Fruit fly (Drosophila melanogaster) whole organism, embryonic: Measurements from ENCODE around the gene CG34183.
A peak's percentile ranks its signal among the peaks of the same experiment; 100 is the strongest.

ENCODE experiments used
- B-H1 ChIP-seq: fragments of 200-800 bp; sonication (Bioruptor generic); IDR thresholded peaks from 3 replicates; pipeline ENCODE4 v1.3.6; 2022; ENCODE audit warnings: missing biosample characterization, missing genetic modification characterization
- BEAF-32 ChIP-seq: fragments of 200-800 bp; sonication (Bioruptor generic); optimal IDR thresholded peaks from 3 replicates; lab custom pipeline; 2017; ENCODE audit warnings: missing biosample characterization, missing genetic modification characterization, mild to moderate bottlenecking, moderate library complexity, missing genetic modification reagents
- BtbVII ChIP-seq: fragments of 200-800 bp; sonication (Bioruptor generic); optimal IDR thresholded peaks from 3 replicates; lab custom pipeline; 2017; ENCODE audit warnings: missing biosample characterization, mild to moderate bottlenecking, missing genetic modification characterization
- CG10431 ChIP-seq: fragments of 200-800 bp; sonication (Bioruptor generic); optimal IDR thresholded peaks from 3 replicates; lab custom pipeline; 2018; ENCODE audit warnings: missing biosample characterization, mild to moderate bottlenecking, missing genetic modification characterization
- CG11093 ChIP-seq: fragments of 200-800 bp; sonication (Bioruptor generic); IDR thresholded peaks from 3 replicates; pipeline ENCODE4 v1.3.6; 2022; ENCODE audit warnings: missing biosample characterization, missing genetic modification characterization
- CG13287 ChIP-seq: fragments of 200-800 bp; sonication (Bioruptor generic); IDR thresholded peaks from 2 replicates; pipeline ENCODE4 v1.3.6; 2022; ENCODE audit warnings: missing biosample characterization, missing genetic modification characterization; ENCODE audit not compliant: partially characterized antibody
- CG14050 ChIP-seq: fragments of 200-800 bp; sonication (Bioruptor generic); IDR thresholded peaks from 3 replicates; pipeline ENCODE4 v1.3.6; 2022; ENCODE audit warnings: missing biosample characterization, missing genetic modification characterization
- CG17385 ChIP-seq: fragments of 200-800 bp; sonication (Bioruptor generic); optimal IDR thresholded peaks from 3 replicates; lab custom pipeline; 2018; ENCODE audit warnings: missing biosample characterization, mild to moderate bottlenecking, missing genetic modification characterization
- CG2120 ChIP-seq: fragments of 200-800 bp; sonication (Bioruptor generic); optimal IDR thresholded peaks from 3 replicates; lab custom pipeline; 2016; ENCODE audit warnings: missing biosample characterization, missing genetic modification characterization
- CG30020 ChIP-seq: fragments of 200-800 bp; optimal IDR thresholded peaks from 2 replicates; lab custom pipeline; 2019; ENCODE audit warnings: missing biosample characterization, mild to moderate bottlenecking, missing genetic modification characterization, moderate library complexity
- CG30403 ChIP-seq: fragments of 200-800 bp; sonication (Bioruptor generic); optimal IDR thresholded peaks from 3 replicates; lab custom pipeline; 2016; ENCODE audit warnings: missing biosample characterization, missing genetic modification characterization
- CG33557 ChIP-seq: fragments of 200-800 bp; sonication (Bioruptor generic); optimal IDR thresholded peaks from 2 replicates; lab custom pipeline; 2019; ENCODE audit warnings: missing biosample characterization, mild to moderate bottlenecking, missing genetic modification characterization, moderate library complexity
- CG34376 ChIP-seq: fragments of 200-800 bp; sonication (Bioruptor generic); optimal IDR thresholded peaks from 2 replicates; lab custom pipeline; 2018; ENCODE audit warnings: missing biosample characterization, mild to moderate bottlenecking, missing genetic modification characterization
- CG7357 ChIP-seq: fragments of 200-800 bp; sonication (Bioruptor generic); IDR thresholded peaks from 3 replicates; pipeline ENCODE4 v1.3.6; 2022; ENCODE audit warnings: missing biosample characterization, missing genetic modification characterization
- CG8089 ChIP-seq: fragments of 200-800 bp; sonication (Bioruptor generic); optimal IDR thresholded peaks from 3 replicates; lab custom pipeline; 2016; ENCODE audit warnings: missing biosample characterization, missing genetic modification characterization
- CG9727 ChIP-seq: fragments of 200-800 bp; sonication (Bioruptor generic); optimal IDR thresholded peaks from 3 replicates; lab custom pipeline; 2017; ENCODE audit warnings: missing biosample characterization, mild to moderate bottlenecking, missing genetic modification characterization
- CG9797 ChIP-seq: fragments of 200-800 bp; sonication (Bioruptor generic); optimal IDR thresholded peaks from 3 replicates; lab custom pipeline; 2018; ENCODE audit warnings: missing biosample characterization, mild to moderate bottlenecking, missing genetic modification characterization
- CG9932 ChIP-seq: fragments of 200-800 bp; sonication (Bioruptor generic); IDR thresholded peaks from 2 replicates; pipeline ENCODE4 v1.3.6; 2022; ENCODE audit warnings: missing biosample characterization, missing genetic modification characterization
- H15 ChIP-seq: fragments of 200-800 bp; sonication (Bioruptor generic); IDR thresholded peaks from 3 replicates; pipeline ENCODE4 v1.3.6; 2022; ENCODE audit warnings: missing biosample characterization, missing genetic modification characterization
- HmgZ ChIP-seq: fragments of 200-800 bp; sonication (Bioruptor generic); optimal IDR thresholded peaks from 2 replicates; lab custom pipeline; 2018; ENCODE audit warnings: missing biosample characterization, mild to moderate bottlenecking, missing genetic modification characterization
- Hr51 ChIP-seq, 2 experiments: fragments of 200-800 bp; sonication (Bioruptor generic); optimal IDR thresholded peaks; 2 replicates in 1 of 2; 3 replicates in 1 of 2; lab custom pipeline; 2016 to 2018; ENCODE audit warnings: missing biosample characterization in 2 of 2, missing genetic modification characterization in 2 of 2, mild to moderate bottlenecking in 1 of 2, moderate library complexity in 1 of 2
- Lim3 ChIP-seq: fragments of 200-800 bp; sonication (Bioruptor generic); IDR thresholded peaks from 2 replicates; pipeline ENCODE4 v1.3.6; 2022; ENCODE audit warnings: missing biosample characterization, missing genetic modification characterization
- MESR4 ChIP-seq: fragments of 200-800 bp; sonication (Bioruptor generic); optimal IDR thresholded peaks from 2 replicates; lab custom pipeline; 2018; ENCODE audit warnings: missing biosample characterization, mild to moderate bottlenecking, missing genetic modification characterization, moderate library complexity
- Meics ChIP-seq: fragments of 200-800 bp; sonication (Bioruptor generic); optimal IDR thresholded peaks from 2 replicates; lab custom pipeline; 2017; ENCODE audit warnings: missing biosample characterization, mild to moderate bottlenecking, missing genetic modification characterization
- Rfx ChIP-seq: fragments of 200-800 bp; sonication (Bioruptor generic); IDR thresholded peaks from 2 replicates; pipeline ENCODE4 v1.3.6; 2022; ENCODE audit warnings: missing biosample characterization, missing genetic modification characterization
- Taf1 ChIP-seq: fragments of 200-800 bp; sonication (Bioruptor generic); IDR thresholded peaks from 2 replicates; pipeline ENCODE4 v1.3.6; 2022; ENCODE audit warnings: missing biosample characterization, missing genetic modification characterization
- Trl ChIP-seq, 3 experiments: fragments of >200 bp in 2 of 3; fragments of 200-800 bp in 1 of 3; sonication (Bioruptor generic) in 1 of 3; optimal IDR thresholded peaks; 2 replicates in 1 of 3; 3 replicates in 2 of 3; lab custom pipeline; 2016 to 2017; ENCODE audit warnings: missing biosample characterization in 1 of 3, missing genetic modification characterization in 1 of 3
- al ChIP-seq: fragments of 200-800 bp; sonication (Bioruptor generic); IDR thresholded peaks from 2 replicates; pipeline ENCODE4 v1.3.6; 2022; ENCODE audit warnings: missing biosample characterization, missing genetic modification characterization
- br ChIP-seq: fragments of >200 bp; optimal IDR thresholded peaks from 2 replicates; lab custom pipeline; 2017
- chm ChIP-seq: fragments of 200-800 bp; sonication (Bioruptor generic); IDR thresholded peaks from 2 replicates; pipeline ENCODE4 v1.3.6; 2022; ENCODE audit warnings: missing biosample characterization, missing genetic modification characterization
- gce ChIP-seq: fragments of 200-800 bp; sonication (Bioruptor generic); IDR thresholded peaks from 3 replicates; pipeline ENCODE4 v1.3.6; 2022; ENCODE audit warnings: missing biosample characterization, missing genetic modification characterization
- hth ChIP-seq: fragments of >200 bp; optimal IDR thresholded peaks from 2 replicates; lab custom pipeline; 2017; ENCODE audit warnings: inconsistent platforms
- lab ChIP-seq: fragments of 200-800 bp; sonication (Bioruptor generic); optimal IDR thresholded peaks from 3 replicates; lab custom pipeline; 2017; ENCODE audit warnings: missing biosample characterization, missing genetic modification characterization, mild to moderate bottlenecking, moderate library complexity, missing genetic modification reagents
- lola ChIP-seq, 3 experiments: fragments of >200 bp in 2 of 3; fragments of 200-800 bp in 1 of 3; sonication (Bioruptor generic) in 1 of 3; optimal IDR thresholded peaks; 2 replicates each; lab custom pipeline; 2017 to 2019; ENCODE audit warnings: missing biosample characterization in 3 of 3, missing genetic modification characterization in 3 of 3, mild to moderate bottlenecking in 1 of 3, moderate library complexity in 1 of 3
- nom ChIP-seq: fragments of 200-800 bp; sonication (Bioruptor generic); optimal IDR thresholded peaks from 2 replicates; lab custom pipeline; 2017; ENCODE audit warnings: missing biosample characterization, missing genetic modification characterization, mild to moderate bottlenecking, moderate library complexity, missing genetic modification reagents
- pho ChIP-seq: fragments of 200-800 bp; sonication (Bioruptor generic); optimal IDR thresholded peaks from 2 replicates; lab custom pipeline; 2016; ENCODE audit warnings: missing biosample characterization, missing genetic modification characterization
- ro ChIP-seq: fragments of 200-800 bp; sonication (Bioruptor generic); IDR thresholded peaks from 2 replicates; pipeline ENCODE4 v1.3.6; 2022; ENCODE audit warnings: missing biosample characterization, missing genetic modification characterization
- so ChIP-seq: fragments of 200-800 bp; sonication (Bioruptor generic); IDR thresholded peaks from 3 replicates; pipeline ENCODE4 v1.3.6; 2022; ENCODE audit warnings: missing biosample characterization, missing genetic modification characterization
- stc ChIP-seq: fragments of 200-800 bp; sonication (Bioruptor generic); IDR thresholded peaks from 2 replicates; pipeline ENCODE4 v1.3.6; 2022; ENCODE audit warnings: missing biosample characterization, missing genetic modification characterization
- wor ChIP-seq: fragments of 200-800 bp; sonication (Bioruptor generic); IDR thresholded peaks from 2 replicates; pipeline ENCODE4 v1.3.6; 2022; ENCODE audit warnings: missing biosample characterization, missing genetic modification characterization
- zen2 ChIP-seq: fragments of 200-800 bp; sonication (Bioruptor generic); IDR thresholded peaks from 3 replicates; pipeline ENCODE4 v1.3.6; 2022; ENCODE audit warnings: missing biosample characterization, missing genetic modification characterization; ENCODE audit not compliant: partially characterized antibody

The CG34183 gene

DNA sequence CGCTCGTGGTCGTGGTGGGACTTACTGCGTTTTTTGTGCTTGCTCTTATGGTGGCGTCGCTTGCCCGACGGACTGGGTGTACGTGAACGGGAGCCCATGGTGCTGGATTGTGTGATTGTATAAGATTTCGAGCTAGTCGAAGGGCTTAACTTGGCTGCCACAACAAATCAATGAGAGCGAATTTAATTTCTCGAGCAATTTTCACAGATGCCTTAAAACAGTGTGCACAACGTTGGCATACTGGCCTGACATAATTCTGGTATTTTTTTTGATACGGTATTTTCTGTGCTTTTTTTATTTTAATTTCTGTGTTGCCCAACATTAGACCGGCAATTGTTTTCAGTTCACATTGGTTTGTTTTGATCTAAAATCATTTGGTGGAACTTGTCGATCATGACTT lies 47.3 kb upstream of the CG34183 start, which contains the start of gene Arglu1 (continued):
- TF ChIP-seq Taf1, result no peak
- peak; percentile 15 for TF ChIP-seq pho (GFP tag; lab: Kevin White, UChicago)
- no peak for TF ChIP-seq hth (lab: Kevin White, UChicago)
- no peak for TF ChIP-seq gce (GFP tag; lab: Robert Waterston, UW)
- no peak for TF ChIP-seq CG17385 (GFP tag; lab: Kevin White, UChicago)
- no peak for TF ChIP-seq al (GFP tag; lab: Robert Waterston, UW)
- TF ChIP-seq CG7357 (GFP tag; lab: Robert Waterston, UW), result no peak
- no peak for TF ChIP-seq H15 (GFP tag; lab: Robert Waterston, UW)
- TF ChIP-seq CG34376 (GFP tag; lab: Kevin White, UChicago), result no peak
- TF ChIP-seq CG2120 (GFP tag; lab: Kevin White, UChicago), result peak; percentile 46
- no peak for TF ChIP-seq nom
- TF ChIP-seq CG9932 (GFP tag; lab: Robert Waterston, UW), result peak; percentile 69
- no peak for TF ChIP-seq CG30403
- TF ChIP-seq BEAF-32 (GFP tag; lab: Kevin White, UChicago), result peak; percentile 6
- no peak for TF ChIP-seq chm (GFP tag; lab: Robert Waterston, UW)
- no peak for TF ChIP-seq CG30020 (tag; lab: Kevin White, UChicago)
- no peak for TF ChIP-seq BtbVII (GFP tag; lab: Kevin White, UChicago)
- no peak for TF ChIP-seq so (GFP tag; lab: Robert Waterston, UW)
- no peak for TF ChIP-seq wor (GFP tag; lab: Robert Waterston, UW)
- TF ChIP-seq CG14050 (GFP tag; lab: Robert Waterston, UW), result no peak
- no peak for TF ChIP-seq CG9727
- TF ChIP-seq MESR4 (GFP tag; lab: Kevin White, UChicago), result peak; percentile 85
- TF ChIP-seq ro (GFP tag; lab: Robert Waterston, UW), result no peak
- TF ChIP-seq Rfx (GFP tag; lab: Robert Waterston, UW), result peak; percentile 61
- peak in 1 of 2 experiments; percentile 6 for TF ChIP-seq Hr51 (GFP tag; optimal IDR thresholded peaks at IDR 0.05; lab: Kevin White, UChicago)
- peak; percentile 38 for TF ChIP-seq HmgZ
- TF ChIP-seq Meics (GFP tag; lab: Kevin White, UChicago), result peak; percentile 13
- TF ChIP-seq CG11093, result no peak
- TF ChIP-seq zen2, result 0 out of 3 replicates have a peak, but pooled peaks have one; percentile 23
- no peak for TF ChIP-seq Lim3 (GFP tag; lab: Robert Waterston, UW)
- no peak for TF ChIP-seq br (lab: Kevin White, UChicago)
- no peak for TF ChIP-seq CG8089
- no peak for TF ChIP-seq stc
- peak; percentile 36; the same call in 1 of the 2 replicates for TF ChIP-seq CG13287 (GFP tag; lab: Robert Waterston, UW)
- no peak for TF ChIP-seq Trl (optimal IDR thresholded peaks at IDR 0.05; lab: Kevin White, UChicago)
- TF ChIP-seq Trl (GFP tag; optimal IDR thresholded peaks at IDR 0.05; lab: Kevin White, UChicago), result peak; percentile 23
- TF ChIP-seq CG9797 (GFP tag; lab: Kevin White, UChicago), result peak; percentile 66
- no peak for TF ChIP-seq CG33557 (GFP tag; lab: Kevin White, UChicago)

DNA sequence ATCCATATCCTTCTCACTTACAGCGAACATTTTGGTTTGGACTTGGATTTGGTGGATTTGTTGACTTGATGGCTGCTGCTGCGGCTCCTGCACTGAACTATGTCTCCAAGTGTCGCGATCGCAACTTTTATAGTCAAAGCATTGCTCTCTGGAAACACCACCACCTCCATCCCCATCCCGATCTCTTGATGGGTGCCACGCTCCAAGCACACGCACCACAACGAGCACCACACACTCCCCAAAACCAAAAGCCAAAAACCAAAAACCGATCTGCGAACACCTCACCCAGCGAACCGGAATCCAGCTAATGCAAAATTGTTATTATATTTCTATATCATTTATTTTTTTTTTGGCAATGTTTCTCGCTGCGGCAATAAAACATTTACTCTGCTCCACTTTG lies 42.5 kb upstream of the CG34183 start, which contains the start of gene Cpr30F:
Cpr30F (minus strand) TSS at position 101 of the 400 bp plus-strand sequence.
- TF ChIP-seq lab (GFP tag; lab: Kevin White, UChicago) (no peak), CG13287 (GFP tag; lab: Robert Waterston, UW) (no peak), CG10431 (no peak)

DNA sequence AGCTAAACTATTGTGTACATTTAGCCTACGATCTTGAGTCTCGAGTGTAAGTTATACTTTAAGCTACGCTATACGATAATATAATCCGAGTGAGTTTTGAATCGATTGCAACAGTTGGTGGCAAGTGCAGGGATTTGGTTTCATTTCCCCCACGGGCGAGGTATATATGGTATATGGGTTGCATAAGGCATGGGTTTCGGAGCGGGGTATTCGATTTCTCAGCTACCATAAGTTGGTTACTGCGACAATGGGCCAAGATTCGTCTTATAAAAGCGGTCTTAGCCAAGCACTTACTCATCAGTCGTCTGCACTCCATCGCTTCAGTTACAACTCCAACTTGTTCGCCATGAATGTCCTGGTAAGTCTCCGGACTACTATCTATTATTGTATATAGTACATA lies 39.7 kb upstream of the CG34183 start, which contains the start of gene CG42367:
CG42367 (plus strand) TSS at position 301 of the 400 bp plus-strand sequence.
- TF ChIP-seq B-H1 (GFP tag; lab: Robert Waterston, UW) (no peak), lola (GFP tag; optimal IDR thresholded peaks at IDR 0.05; lab: Kevin White, UChicago) (no peak)
